Comparison of ENCODE assay signal across 3 worm cellular contexts in the genomic region with DNA sequence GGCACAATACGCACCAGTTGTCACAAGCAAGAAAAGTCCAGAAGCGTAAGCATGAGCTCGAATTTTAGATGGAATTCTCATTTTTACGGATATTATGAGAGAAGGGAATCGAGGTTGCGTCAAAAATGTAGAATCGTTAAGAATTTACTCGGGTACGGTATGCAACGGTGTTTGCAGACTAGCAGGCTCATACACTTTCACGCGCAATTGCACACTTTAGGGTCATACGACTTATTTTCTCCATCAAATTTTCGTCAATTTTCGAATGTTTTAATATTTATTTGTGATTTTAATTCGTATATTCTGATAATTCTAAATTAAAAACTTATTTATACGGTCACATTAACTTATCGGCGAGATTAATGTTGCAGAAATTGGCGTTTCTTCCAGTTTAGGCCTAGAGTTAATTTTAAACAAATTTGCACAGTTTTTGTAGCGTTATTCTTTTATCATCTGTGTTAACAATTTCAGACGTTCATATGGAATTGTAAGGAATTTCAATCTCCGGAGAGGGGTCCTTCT.
TF ChIP-seq lines count a peak whose summit lies in the region.

TSS of gene T07A9.15 (minus strand) at position 138 of the 522 bp plus-strand sequence.
TSS of gene nog-1 (plus strand) at position 472 of the 522 bp plus-strand sequence.

TF ChIP-seq in whole organism, L1 larva, 84 proteins besides CTCF, POLR2A, EP300 and RAD21 (continued from another document and continues in another):
- peak; percentile 71 to 75 (median 73) for TF ChIP-seq dpl-1 (GFP tag; optimal IDR thresholded peaks at IDR 0.05; lab: Kevin White, UChicago)
- no peak for TF ChIP-seq fkh-4 (tag; optimal IDR thresholded peaks at IDR 0.05; lab: Kevin White, UChicago; ENCODE audit: borderline replicate concordance)
- TF ChIP-seq pax-3 (tag; optimal IDR thresholded peaks at IDR 0.05; lab: Kevin White, UChicago) = peak; percentile 23
- TF ChIP-seq C04F5.9 (tag; optimal IDR thresholded peaks at IDR 0.05; lab: Kevin White, UChicago) = peak; percentile 7
- TF ChIP-seq unc-30 (tag; optimal IDR thresholded peaks at IDR 0.05; lab: Kevin White, UChicago) = no peak
- TF ChIP-seq fkh-10 (GFP tag; optimal IDR thresholded peaks at IDR 0.05; lab: Kevin White, UChicago) = peak; percentile 32
- TF ChIP-seq dsc-1 (tag; optimal IDR thresholded peaks at IDR 0.05; lab: Kevin White, UChicago) = peak; percentile 49
- peak; percentile 71 for TF ChIP-seq tbx-2 (tag; optimal IDR thresholded peaks at IDR 0.05; lab: Kevin White, UChicago)
- no peak for TF ChIP-seq unc-62 (GFP tag; optimal IDR thresholded peaks at IDR 0.05; lab: Kevin White, UChicago)
- peak; percentile 36 for TF ChIP-seq snpc-4 (tag; optimal IDR thresholded peaks at IDR 0.05; lab: Kevin White, UChicago)
- TF ChIP-seq isw-1 (GFP tag; IDR thresholded peaks at IDR 0.05; lab: Robert Waterston, UW) = peak; percentile 56
- no peak for TF ChIP-seq Y116A8C.19 (tag; optimal IDR thresholded peaks at IDR 0.05; lab: Kevin White, UChicago; ENCODE audit: borderline replicate concordance)
- no peak for TF ChIP-seq lin-14 (GFP tag; optimal IDR thresholded peaks at IDR 0.05; lab: Kevin White, UChicago)
- no peak for TF ChIP-seq ceh-90 (tag; optimal IDR thresholded peaks at IDR 0.05; lab: Kevin White, UChicago)
- peak in 1 of 2 experiments; percentile 52 for TF ChIP-seq ztf-11 (tag; optimal IDR thresholded peaks at IDR 0.05; lab: Kevin White, UChicago)
- TF ChIP-seq unc-130 (tag; optimal IDR thresholded peaks at IDR 0.05; lab: Kevin White, UChicago) = peak; percentile 82
- TF ChIP-seq ces-1 (GFP tag; optimal IDR thresholded peaks at IDR 0.05; lab: Kevin White, UChicago) = no peak
- peak; percentile 68 for TF ChIP-seq nhr-90 (tag; optimal IDR thresholded peaks at IDR 0.05; lab: Kevin White, UChicago; ENCODE audit: poor library complexity)
- peak; percentile 49 for TF ChIP-seq vab-15 (tag; optimal IDR thresholded peaks at IDR 0.05; lab: Kevin White, UChicago)
- TF ChIP-seq pag-3 (tag; optimal IDR thresholded peaks at IDR 0.05; lab: Kevin White, UChicago; ENCODE audit: borderline replicate concordance, insufficient read depth) = no peak
- TF ChIP-seq snu-23 (GFP tag; optimal IDR thresholded peaks at IDR 0.05; lab: Kevin White, UChicago) = peak; percentile 87
- peak; percentile 45 for TF ChIP-seq jun-1 (tag; optimal IDR thresholded peaks at IDR 0.05; lab: Kevin White, UChicago)
- peak; percentile 57 to 74 (median 71) for TF ChIP-seq ceh-82 (tag; optimal IDR thresholded peaks at IDR 0.05; lab: Kevin White, UChicago)
- peak; percentile 37 for TF ChIP-seq aly-2 (tag; optimal IDR thresholded peaks at IDR 0.05; lab: Kevin White, UChicago)
- peak; percentile 7 for TF ChIP-seq elt-2 (tag; optimal IDR thresholded peaks at IDR 0.05; lab: Kevin White, UChicago)
- peak; percentile 41 for TF ChIP-seq blmp-1 (tag; optimal IDR thresholded peaks at IDR 0.05; lab: Kevin White, UChicago)
- no peak for TF ChIP-seq sptf-1 (tag; optimal IDR thresholded peaks at IDR 0.05; lab: Kevin White, UChicago)
- no peak for TF ChIP-seq C34B4.2 (tag; optimal IDR thresholded peaks at IDR 0.05; lab: Kevin White, UChicago)
- TF ChIP-seq swsn-7 (tag; optimal IDR thresholded peaks at IDR 0.05; lab: Kevin White, UChicago) = peak; percentile 72
- TF ChIP-seq mdl-1 (tag; optimal IDR thresholded peaks at IDR 0.05; lab: Kevin White, UChicago) = peak in 1 of 2 experiments; percentile 59
- no peak for TF ChIP-seq ceh-88 (GFP tag; IDR thresholded peaks at IDR 0.05; lab: Robert Waterston, UW)
- peak; percentile 98 to 99 for TF ChIP-seq lsy-2 (tag; optimal IDR thresholded peaks at IDR 0.05; lab: Kevin White, UChicago)
- TF ChIP-seq mef-2 (tag; optimal IDR thresholded peaks at IDR 0.05; lab: Kevin White, UChicago) = no peak
- TF ChIP-seq nhr-19 (GFP tag; conservative IDR thresholded peaks at IDR 0.05; lab: Robert Waterston, UW) = peak; percentile 54
- TF ChIP-seq lin-15B (tag; optimal IDR thresholded peaks at IDR 0.05; lab: Kevin White, UChicago) = no peak
- no peak for TF ChIP-seq ceh-8 (GFP tag; optimal IDR thresholded peaks at IDR 0.05; lab: Kevin White, UChicago)
- TF ChIP-seq fos-1 (tag; optimal IDR thresholded peaks at IDR 0.05; lab: Kevin White, UChicago) = peak; percentile 32
- peak; percentile 32 for TF ChIP-seq ztf-4 (tag; optimal IDR thresholded peaks at IDR 0.05; lab: Kevin White, UChicago)
- no peak for TF ChIP-seq nhr-84 (tag; optimal IDR thresholded peaks at IDR 0.05; lab: Kevin White, UChicago)
- TF ChIP-seq sup-37 (GFP tag; optimal IDR thresholded peaks at IDR 0.05; lab: Kevin White, UChicago) = no peak
- peak; percentile 29 for TF ChIP-seq lin-39 (tag; optimal IDR thresholded peaks at IDR 0.05; lab: Kevin White, UChicago)

TF ChIP-seq in whole organism, L3 larva, 47 proteins besides CTCF, POLR2A, EP300 and RAD21 (continued from another document):
- peak; percentile 25 for TF ChIP-seq skn-1 (tag; optimal IDR thresholded peaks at IDR 0.05; lab: Kevin White, UChicago)
- no peak for TF ChIP-seq ceh-9 (tag; optimal IDR thresholded peaks at IDR 0.05; lab: Kevin White, UChicago)
- peak; percentile 15 for TF ChIP-seq ceh-28 (tag; optimal IDR thresholded peaks at IDR 0.05; lab: Kevin White, UChicago)
- no peak for TF ChIP-seq elt-3 (tag; optimal IDR thresholded peaks at IDR 0.05; lab: Kevin White, UChicago)
- no peak for TF ChIP-seq ZK546.5 (tag; optimal IDR thresholded peaks at IDR 0.05; lab: Kevin White, UChicago)
- peak; percentile 86 for TF ChIP-seq hmg-11 (tag; optimal IDR thresholded peaks at IDR 0.05; lab: Kevin White, UChicago)
- TF ChIP-seq ceh-16 (tag; optimal IDR thresholded peaks at IDR 0.05; lab: Kevin White, UChicago) = no peak
- no peak for TF ChIP-seq mml-1 (tag; optimal IDR thresholded peaks at IDR 0.05; lab: Kevin White, UChicago)
- no peak for TF ChIP-seq nhr-67 (tag; optimal IDR thresholded peaks at IDR 0.05; lab: Kevin White, UChicago)
- peak; percentile 12 for TF ChIP-seq pqm-1 (tag; optimal IDR thresholded peaks at IDR 0.05; lab: Kevin White, UChicago)
- TF ChIP-seq nhr-28 (tag; optimal IDR thresholded peaks at IDR 0.05; lab: Kevin White, UChicago) = no peak
- no peak for TF ChIP-seq ama-1 (optimal IDR thresholded peaks at IDR 0.05; lab: Kevin White, UChicago)

TF ChIP-seq in whole organism, young adult, 124 proteins besides CTCF, POLR2A, EP300 and RAD21 (continued from another document):
- peak in 1 of 3 experiments; percentile 6 for TF ChIP-seq lin-35 (GFP tag; optimal IDR thresholded peaks at IDR 0.05; lab: Kevin White, UChicago)
